Worm (Caenorhabditis elegans): ENCODE data around the gene cdh-7.

Gene cdh-7

ce11 chrII:14804259-14804899 lies 38.6 kb upstream of the cdh-7 start, which contains the start of gene W01D2.3 (continued):
- peak; percentile 41 for TF ChIP-seq madf-6 (GFP tag; IDR thresholded peaks at IDR 0.05)
- TF ChIP-seq pbrm-1 (GFP tag; IDR thresholded peaks at IDR 0.05): peak; percentile 47; the same call in 1 of the 2 replicates
- peak; percentile 0 for TF ChIP-seq unc-62 (GFP tag; optimal IDR thresholded peaks at IDR 0.05)
- peak; percentile 21 for TF ChIP-seq ztf-22 (GFP tag; optimal IDR thresholded peaks at IDR 0.05)
- no peak for TF ChIP-seq K11D2.4 (GFP tag; IDR thresholded peaks at IDR 0.05)
- TF ChIP-seq lin-40 (tag; optimal IDR thresholded peaks at IDR 0.05): peak; percentile 89
- peak; percentile 20 for TF ChIP-seq unc-130 (GFP tag; optimal IDR thresholded peaks at IDR 0.05)
- TF ChIP-seq zfh-2 (GFP tag; conservative IDR thresholded peaks at IDR 0.05): peak; percentile 32; the same call in 1 of the 2 replicates
- TF ChIP-seq lag-1 (GFP tag; IDR thresholded peaks at IDR 0.05): no peak
- TF ChIP-seq B0019.2 (GFP tag; conservative IDR thresholded peaks at IDR 0.05): no peak
- TF ChIP-seq rcor-1 (GFP tag; IDR thresholded peaks at IDR 0.05): 0 out of 2 replicates have a peak, but pooled peaks have one; percentile 10
- TF ChIP-seq nhr-90 (tag; optimal IDR thresholded peaks at IDR 0.05): peak; percentile 30
- TF ChIP-seq B0261.1 (tag; optimal IDR thresholded peaks at IDR 0.05): peak; percentile 69
- peak in 1 of 2 experiments; percentile 18 for TF ChIP-seq rec-8 (tag; optimal IDR thresholded peaks at IDR 0.05)
- TF ChIP-seq egl-44 (GFP tag; IDR thresholded peaks at IDR 0.05): no peak
- TF ChIP-seq dox-1 (GFP tag; IDR thresholded peaks at IDR 0.05): peak; percentile 76
- TF ChIP-seq madf-3 (GFP tag; IDR thresholded peaks at IDR 0.05): no peak
- TF ChIP-seq bed-2 (GFP tag; IDR thresholded peaks at IDR 0.05): 0 out of 2 replicates have a peak, but pooled peaks have one; percentile 6
- 0 out of 2 replicates have a peak, but pooled peaks have one; percentile 4 for TF ChIP-seq ztf-25 (GFP tag; IDR thresholded peaks at IDR 0.05)
- peak; percentile 34 for TF ChIP-seq F57A8.1 (GFP tag; optimal IDR thresholded peaks at IDR 0.05)
- TF ChIP-seq T26A5.8 (tag; optimal IDR thresholded peaks at IDR 0.05): no peak
- 0 out of 2 replicates have a peak, but pooled peaks have one; percentile 44 for TF ChIP-seq Y56A3A.18 (GFP tag; IDR thresholded peaks at IDR 0.05)
- TF ChIP-seq fkh-3 (tag; optimal IDR thresholded peaks at IDR 0.05): no peak
- TF ChIP-seq Y53G8AR.9 (GFP tag; conservative IDR thresholded peaks at IDR 0.05): peak; percentile 44; the same call in 1 of the 2 replicates
- peak; percentile 88 for TF ChIP-seq rpc-1 (optimal IDR thresholded peaks at IDR 0.05)
- peak; percentile 73 for TF ChIP-seq rpc-1 (tag; optimal IDR thresholded peaks at IDR 0.05)
- peak; percentile 70 for TF ChIP-seq chd-7 (tag; optimal IDR thresholded peaks at IDR 0.05)
- TF ChIP-seq atf-7 (tag; optimal IDR thresholded peaks at IDR 0.05): peak; percentile 80
- no peak for TF ChIP-seq ceh-91 (GFP tag; IDR thresholded peaks at IDR 0.05)
- TF ChIP-seq F33H1.4 (GFP tag; IDR thresholded peaks at IDR 0.05): no peak
- TF ChIP-seq Y53F4B.3 (GFP tag; IDR thresholded peaks at IDR 0.05): no peak
- 0 out of 2 replicates have a peak, but pooled peaks have one; percentile 71 for TF ChIP-seq cebp-2 (GFP tag; IDR thresholded peaks at IDR 0.05)
- TF ChIP-seq F55B11.4 (tag; optimal IDR thresholded peaks at IDR 0.05; ENCODE audit: borderline replicate concordance, insufficient read depth): no peak
- no peak for TF ChIP-seq madf-8 (GFP tag; conservative IDR thresholded peaks at IDR 0.05)
- no peak for TF ChIP-seq egl-18 (GFP tag; IDR thresholded peaks at IDR 0.05)
- peak; percentile 59 for TF ChIP-seq K12H6.12 (tag; optimal IDR thresholded peaks at IDR 0.05)
- peak; percentile 82 for TF ChIP-seq nfyb-1 (GFP tag; IDR thresholded peaks at IDR 0.05)
- TF ChIP-seq hmg-20 (GFP tag; IDR thresholded peaks at IDR 0.05): no peak
- peak; percentile 84 for TF ChIP-seq F23B12.7 (tag; optimal IDR thresholded peaks at IDR 0.05; ENCODE audit: insufficient read depth)
- TF ChIP-seq tbx-9 (tag; optimal IDR thresholded peaks at IDR 0.05; ENCODE audit: borderline replicate concordance): no peak
- TF ChIP-seq gei-17 (GFP tag; optimal IDR thresholded peaks at IDR 0.05): peak; percentile 64
- TF ChIP-seq hlh-12 (tag; optimal IDR thresholded peaks at IDR 0.05): no peak
- peak; percentile 23 for TF ChIP-seq F22D6.2 (tag; optimal IDR thresholded peaks at IDR 0.05)
- peak; percentile 76 for TF ChIP-seq snpc-1.3 (tag; optimal IDR thresholded peaks at IDR 0.05; ENCODE audit: insufficient read depth)
- peak; percentile 95 for TF ChIP-seq snpc-3.4 (tag; optimal IDR thresholded peaks at IDR 0.05)
- TF ChIP-seq mes-4 (tag; optimal IDR thresholded peaks at IDR 0.05): no peak
- peak; percentile 56 for TF ChIP-seq somi-1 (GFP tag; optimal IDR thresholded peaks at IDR 0.05)
